Worm (Caenorhabditis elegans) whole organism, late embryonic: ENCODE results near the gene col-180.

ENCODE experiments used
- C38D4.7 ChIP-seq: fragments of 200-800 bp; sonication (Bioruptor generic); optimal IDR thresholded peaks from 2 replicates; lab custom pipeline; 2018; ENCODE audit warnings: mild to moderate bottlenecking, missing genetic modification characterization, moderate library complexity, missing compliant biosample characterization
- fax-1 ChIP-seq: sonication (generic microtip); optimal IDR thresholded peaks from 2 replicates; lab custom pipeline; 2016; ENCODE audit warnings: missing genotype, missing genetic modification characterization, missing compliant biosample characterization
- hlh-30 ChIP-seq: sonication (generic microtip); optimal IDR thresholded peaks from 2 replicates; lab custom pipeline; 2017; ENCODE audit warnings: antibody characterized with exemption, missing genetic modification characterization, missing compliant biosample characterization; ENCODE audit not compliant: insufficient read depth
- nhr-11 ChIP-seq: fragments of 150-350 bp; optimal IDR thresholded peaks from 2 replicates; lab custom pipeline; 2014; ENCODE audit warnings: missing biosample characterization, missing genetic modification characterization
- nhr-232 ChIP-seq: sonication (generic microtip); optimal IDR thresholded peaks from 2 replicates; lab custom pipeline; 2016; ENCODE audit warnings: missing genetic modification characterization, missing compliant biosample characterization
- pha-4 ChIP-seq: fragments of 150-350 bp; optimal IDR thresholded peaks from 2 replicates; lab custom pipeline; 2018; ENCODE audit warnings: missing biosample characterization, missing genetic modification reagents, missing genetic modification characterization
- ref-2 ChIP-seq: sonication (generic microtip); optimal IDR thresholded peaks from 2 replicates; lab custom pipeline; 2016; ENCODE audit warnings: missing genetic modification characterization, missing compliant biosample characterization

- TF ChIP-seq fax-1 (no peak), pha-4 (no peak), C38D4.7 (GFP tag; lab: Kevin White, UChicago) (no peak), nhr-11 (tag; lab: Kevin White, UChicago) (no peak), hlh-30 (no peak), nhr-232 (tag; lab: Kevin White, UChicago) (no peak), ref-2 (tag; lab: Kevin White, UChicago) (no peak)
These were observed 46.7 kb upstream of the col-180 start, which contains the start of gene lact-7 for ce11 chrX:11758809-11759208.
